Worm (Caenorhabditis elegans): ENCODE measurements around the gene srd-64.
A peak's percentile ranks its signal among the peaks of the same experiment; 100 is the strongest.

srd-64 gene

DNA sequence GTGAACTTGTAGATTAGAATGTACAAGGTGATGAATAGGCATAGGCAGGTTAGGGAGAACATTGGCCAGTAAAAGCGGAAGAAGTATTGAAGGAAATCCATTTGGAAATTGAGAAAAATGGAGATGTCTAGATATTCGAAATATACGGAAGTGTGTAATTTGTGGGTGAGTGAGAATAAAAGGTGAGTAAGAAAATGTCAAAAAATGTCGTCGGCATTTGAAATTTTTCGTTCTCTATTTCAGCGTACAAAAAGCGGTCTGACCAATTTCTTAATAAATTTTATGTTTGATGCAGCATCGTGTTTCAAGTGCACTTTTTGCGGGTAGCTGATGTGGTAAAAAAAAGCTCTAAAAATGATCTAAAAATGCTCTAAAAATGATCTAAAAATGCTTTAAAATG, at the start of gene srd-64:
TSS of gene srd-64 (minus strand) at position 101 of the 400 bp plus-strand sequence.
- TF ChIP-seq dmd-4 (tag; optimal IDR thresholded peaks at IDR 0.05): no peak
- no peak for TF ChIP-seq unc-62 (GFP tag; optimal IDR thresholded peaks at IDR 0.05)
- TF ChIP-seq ztf-11 (tag; optimal IDR thresholded peaks at IDR 0.05): no peak
- TF ChIP-seq zag-1 (tag; optimal IDR thresholded peaks at IDR 0.05): no peak
- no peak for TF ChIP-seq nhr-6 (tag; optimal IDR thresholded peaks at IDR 0.05)
- no peak for TF ChIP-seq ztf-4 (tag; optimal IDR thresholded peaks at IDR 0.05)
- no peak for TF ChIP-seq C34F6.9 (tag; optimal IDR thresholded peaks at IDR 0.05)
- no peak for TF ChIP-seq aly-2 (tag; optimal IDR thresholded peaks at IDR 0.05)
- no peak for TF ChIP-seq nhr-11 (tag; optimal IDR thresholded peaks at IDR 0.05)
- TF ChIP-seq nhr-21 (tag; optimal IDR thresholded peaks at IDR 0.05): no peak
- TF ChIP-seq skn-1 (tag; optimal IDR thresholded peaks at IDR 0.05): no peak
- TF ChIP-seq peb-1 (tag; optimal IDR thresholded peaks at IDR 0.05): no peak
- no peak for TF ChIP-seq lin-11 (tag; optimal IDR thresholded peaks at IDR 0.05)
- no peak for TF ChIP-seq lin-39 (tag; optimal IDR thresholded peaks at IDR 0.05)
- TF ChIP-seq nhr-10 (tag; optimal IDR thresholded peaks at IDR 0.05): no peak
- TF ChIP-seq snpc-4 (tag; optimal IDR thresholded peaks at IDR 0.05): no peak
- TF ChIP-seq nhr-25 (tag; optimal IDR thresholded peaks at IDR 0.05): no peak

DNA sequence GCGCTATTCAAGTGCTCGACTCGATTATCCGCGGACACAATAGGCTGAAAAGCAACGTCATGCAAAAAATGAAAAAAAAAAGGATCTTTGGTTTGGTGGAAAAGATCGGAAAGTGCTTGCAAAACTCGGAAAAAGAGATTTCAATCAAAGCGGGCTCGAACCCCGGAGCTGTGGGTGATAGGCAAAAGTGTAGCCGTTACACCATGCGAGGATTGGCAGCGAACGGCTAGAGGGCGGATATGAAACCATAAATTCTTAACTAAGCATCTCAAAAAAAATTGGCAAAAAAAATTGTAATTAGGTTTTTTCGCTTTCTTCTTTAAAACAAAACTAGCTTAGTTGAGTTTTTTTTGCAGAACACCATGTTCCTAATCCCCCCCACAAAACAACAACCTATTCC, 49.6 kb upstream of the srd-64 start:
- TF ChIP-seq nhr-237 (tag; optimal IDR thresholded peaks at IDR 0.05): no peak
- no peak for TF ChIP-seq fos-1 (tag; optimal IDR thresholded peaks at IDR 0.05)
- TF ChIP-seq blmp-1 (tag; optimal IDR thresholded peaks at IDR 0.05; ENCODE audit: insufficient read depth): no peak
- peak; percentile 11 for TF ChIP-seq sma-9 (GFP tag; optimal IDR thresholded peaks at IDR 0.05)
- no peak for TF ChIP-seq sma-9 (tag; optimal IDR thresholded peaks at IDR 0.05)

DNA sequence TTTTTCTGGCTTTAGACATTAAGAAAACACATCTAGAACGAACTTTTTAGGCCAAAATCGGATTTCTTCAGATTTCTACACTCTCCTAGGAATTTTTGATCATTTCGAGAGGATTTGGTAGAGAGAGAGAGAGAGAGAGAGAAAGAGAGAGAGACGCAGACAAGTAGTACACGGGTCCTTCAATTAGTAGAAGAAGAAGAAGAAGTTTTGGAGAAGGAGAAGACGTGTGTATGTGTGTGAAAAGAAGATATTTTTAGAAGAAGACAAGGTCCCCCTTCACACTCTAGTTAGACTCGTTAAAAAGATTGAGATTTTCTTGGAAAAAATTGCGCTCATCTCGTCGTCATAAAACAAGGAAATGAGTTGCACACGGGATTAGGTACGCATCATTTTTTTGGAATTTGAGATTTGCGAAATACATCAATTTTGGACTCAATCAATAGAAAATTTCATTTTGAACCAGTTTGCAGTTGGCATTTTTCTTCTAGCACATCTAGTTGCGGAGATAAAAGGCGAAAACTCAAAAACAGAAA, 48.6 kb upstream of the srd-64 start:
- peak in 1 of 2 experiments; percentile 3 for TF ChIP-seq lsy-2 (tag; optimal IDR thresholded peaks at IDR 0.05)
- peak; percentile 41 for TF ChIP-seq sma-9 (GFP tag; optimal IDR thresholded peaks at IDR 0.05)
- TF ChIP-seq sma-9 (tag; optimal IDR thresholded peaks at IDR 0.05): no peak
- TF ChIP-seq C34F6.9 (tag; optimal IDR thresholded peaks at IDR 0.05): peak; percentile 9
- TF ChIP-seq sma-3 (GFP tag; optimal IDR thresholded peaks at IDR 0.05): no peak

DNA sequence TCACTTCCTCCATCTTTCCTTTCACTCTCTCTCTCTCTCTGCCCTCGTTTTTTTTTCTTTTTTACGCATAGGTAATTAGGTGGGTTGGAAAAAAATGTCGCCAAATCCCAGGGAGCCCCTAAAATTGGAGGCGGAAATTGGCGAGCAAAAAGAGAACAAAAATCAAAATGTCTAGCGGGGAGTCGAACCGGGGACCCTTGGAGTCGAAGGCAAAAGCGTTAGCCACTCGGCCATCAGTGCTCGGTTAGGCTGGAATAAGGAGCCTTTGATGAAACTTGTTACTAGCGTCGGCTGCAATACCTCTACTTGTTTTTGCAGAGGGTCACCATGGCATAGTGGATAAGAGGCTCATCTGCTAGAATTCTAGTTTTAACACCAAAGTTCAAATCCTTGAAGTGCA, 48.2 kb upstream of the srd-64 start:
- TF ChIP-seq unc-55 (GFP tag; optimal IDR thresholded peaks at IDR 0.05) (peak; percentile 20), ztf-11 (tag; optimal IDR thresholded peaks at IDR 0.05) (no peak), sem-4 (tag; optimal IDR thresholded peaks at IDR 0.05) (no peak), sma-9 (GFP tag; optimal IDR thresholded peaks at IDR 0.05) (no peak), sma-9 (tag; optimal IDR thresholded peaks at IDR 0.05) (no peak)

DNA sequence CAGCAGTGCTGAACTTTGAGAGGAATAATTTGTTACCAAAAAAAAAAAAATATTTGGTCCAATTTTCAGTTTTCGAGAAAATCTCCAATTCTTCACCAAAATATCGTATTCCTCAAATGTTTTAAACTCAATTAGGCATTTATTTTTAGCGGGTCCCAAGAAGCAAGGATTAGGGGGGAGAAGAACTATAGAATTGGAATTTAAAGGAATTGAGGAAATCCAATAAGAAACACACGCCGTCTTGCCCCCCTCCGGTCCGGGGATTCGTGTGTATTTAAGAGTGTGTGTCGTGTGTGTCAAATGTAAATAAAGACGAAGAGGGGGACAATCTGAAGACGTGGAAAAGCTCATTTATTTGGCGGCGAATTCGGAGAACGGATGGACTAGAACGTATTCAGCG, 38.5 kb upstream of the srd-64 start:
- no peak for TF ChIP-seq nhr-25 (tag; optimal IDR thresholded peaks at IDR 0.05)
- no peak for TF ChIP-seq ztf-11 (tag; optimal IDR thresholded peaks at IDR 0.05)
- TF ChIP-seq C34F6.9 (tag; optimal IDR thresholded peaks at IDR 0.05): no peak
- TF ChIP-seq nhr-6 (tag; optimal IDR thresholded peaks at IDR 0.05): no peak
- no peak for TF ChIP-seq lin-13 (GFP tag; optimal IDR thresholded peaks at IDR 0.05)
- no peak for TF ChIP-seq alr-1 (tag; optimal IDR thresholded peaks at IDR 0.05)
- no peak for TF ChIP-seq ztf-4 (tag; optimal IDR thresholded peaks at IDR 0.05)
- no peak for TF ChIP-seq nhr-10 (tag; optimal IDR thresholded peaks at IDR 0.05)

DNA sequence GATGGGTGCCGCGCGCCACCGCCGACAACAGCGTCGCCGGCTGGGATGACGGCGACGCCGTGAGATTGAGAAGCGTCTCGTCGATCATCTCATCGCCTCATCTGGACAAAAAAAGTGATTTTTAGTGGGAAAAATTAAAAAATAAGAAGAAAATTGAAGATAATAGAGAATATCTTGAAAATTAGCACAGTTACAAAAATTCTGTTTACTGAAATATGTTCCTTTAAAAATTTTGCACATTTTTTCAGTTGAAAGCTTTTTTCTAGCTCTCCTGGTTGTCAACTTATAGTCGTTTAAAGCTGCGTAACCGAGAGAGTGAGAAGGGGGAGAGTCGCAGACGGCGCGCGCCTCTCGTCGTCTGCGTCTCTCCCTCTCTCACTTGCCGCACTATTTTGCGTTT, 38.1 kb upstream of the srd-64 start, which contains the start of gene ser-4:
TSS of gene ser-4 (minus strand) at position 101 of the 400 bp plus-strand sequence.
- TF ChIP-seq R02D3.7 (tag; optimal IDR thresholded peaks at IDR 0.05): no peak
- TF ChIP-seq elt-1 (tag; optimal IDR thresholded peaks at IDR 0.05): no peak
- no peak for TF ChIP-seq unc-62 (GFP tag; optimal IDR thresholded peaks at IDR 0.05)
- TF ChIP-seq dmd-4 (tag; optimal IDR thresholded peaks at IDR 0.05): no peak
- TF ChIP-seq skn-1 (tag; optimal IDR thresholded peaks at IDR 0.05): no peak
- no peak for TF ChIP-seq ceh-82 (tag; optimal IDR thresholded peaks at IDR 0.05)
- TF ChIP-seq sma-3 (GFP tag; optimal IDR thresholded peaks at IDR 0.05): no peak
- TF ChIP-seq unc-55 (GFP tag; optimal IDR thresholded peaks at IDR 0.05): no peak
- TF ChIP-seq sma-9 (GFP tag; optimal IDR thresholded peaks at IDR 0.05): no peak
- TF ChIP-seq sma-9 (tag; optimal IDR thresholded peaks at IDR 0.05): no peak
- no peak for TF ChIP-seq Y55F3AM.14 (GFP tag; optimal IDR thresholded peaks at IDR 0.05)
- TF ChIP-seq snpc-4 (tag; optimal IDR thresholded peaks at IDR 0.05): no peak
- no peak for TF ChIP-seq nhr-129 (tag; optimal IDR thresholded peaks at IDR 0.05)
- no peak for TF ChIP-seq lsy-2 (tag; optimal IDR thresholded peaks at IDR 0.05)
- TF ChIP-seq mab-5 (tag; optimal IDR thresholded peaks at IDR 0.05): no peak
- no peak for TF ChIP-seq blmp-1 (tag; optimal IDR thresholded peaks at IDR 0.05; ENCODE audit: insufficient read depth)
- no peak for TF ChIP-seq peb-1 (tag; optimal IDR thresholded peaks at IDR 0.05)
- no peak for TF ChIP-seq C34F6.9 (tag; optimal IDR thresholded peaks at IDR 0.05)
